Worm (Caenorhabditis elegans): ENCODE data around the gene bath-31.

- no peak for TF ChIP-seq cog-1 (tag; optimal IDR thresholded peaks at IDR 0.05)
- no peak for TF ChIP-seq klf-2 (GFP tag; conservative IDR thresholded peaks at IDR 0.05)
- TF ChIP-seq ztf-23 (GFP tag; IDR thresholded peaks at IDR 0.05), result no peak
- no peak for TF ChIP-seq T22C8.4 (GFP tag; IDR thresholded peaks at IDR 0.05)
- TF ChIP-seq ztf-29 (GFP tag; IDR thresholded peaks at IDR 0.05), result no peak
- no peak for TF ChIP-seq med-1 (GFP tag; optimal IDR thresholded peaks at IDR 0.05; ENCODE audit: insufficient read depth)
Observed at ce11 chrII:3759010-3759409, 27.2 kb downstream of the bath-31 start, which contains the start of gene T24E12.12.

Measured in whole organism, midembryonic.